Worm (Caenorhabditis elegans) whole organism, mixed stage, embryonic: ENCODE measurements around the gene prx-13.

Experiments
- bed-3 ChIP-seq: fragments of 200-800 bp; sonication (Bioruptor generic); optimal IDR thresholded peaks from 3 replicates; lab custom pipeline; 2018; ENCODE audit warnings: mild to moderate bottlenecking, missing genetic modification characterization, moderate library complexity, missing compliant biosample characterization
- blmp-1 ChIP-seq: fragments of 150-350 bp; optimal IDR thresholded peaks from 2 replicates; lab custom pipeline; 2014; ENCODE audit warnings: missing biosample characterization, missing genetic modification characterization
- cnd-1 ChIP-seq: fragments of 200-800 bp; sonication (Bioruptor generic); optimal IDR thresholded peaks from 2 replicates; lab custom pipeline; 2018; ENCODE audit warnings: mild to moderate bottlenecking, missing genetic modification characterization, missing compliant biosample characterization
- lin-13 ChIP-seq: fragments of 150-350 bp; optimal IDR thresholded peaks from 2 replicates; lab custom pipeline; 2014; ENCODE audit warnings: missing biosample characterization, missing genetic modification characterization
- lsy-2 ChIP-seq: fragments of 150-350 bp; optimal IDR thresholded peaks from 2 replicates; lab custom pipeline; 2014; ENCODE audit warnings: missing biosample characterization, missing genetic modification characterization
- mep-1 ChIP-seq: fragments of 150-350 bp; optimal IDR thresholded peaks from 2 replicates; lab custom pipeline; 2017; ENCODE audit warnings: missing biosample characterization, missing genetic modification reagents, missing genetic modification characterization, inconsistent platforms
- unc-39 ChIP-seq: fragments of 150-350 bp; optimal IDR thresholded peaks from 2 replicates; lab custom pipeline; 2014; ENCODE audit warnings: missing biosample characterization, missing genetic modification characterization
- zip-8 ChIP-seq: fragments of 150-350 bp; optimal IDR thresholded peaks from 2 replicates; lab custom pipeline; 2014; ENCODE audit warnings: missing biosample characterization, missing genetic modification characterization

ce11 chrII:7273517-7273916, 21.7 kb upstream of the prx-13 start:
- TF ChIP-seq lin-13 (tag; lab: Kevin White, UChicago) (no peak), zip-8 (tag; lab: Kevin White, UChicago) (no peak), mep-1 (tag; lab: Kevin White, UChicago) (no peak), blmp-1 (no peak), bed-3 (GFP tag; lab: Kevin White, UChicago) (no peak), lsy-2 (tag; lab: Kevin White, UChicago) (no peak), unc-39 (tag; lab: Kevin White, UChicago) (no peak), cnd-1 (no peak)
